Worm (Caenorhabditis elegans): Measurements from ENCODE around the gene Y9C9A.5.

ce11 chrIV:4941681-4942080, at the start of gene Y9C9A.5:
- TF ChIP-seq mdl-1 (tag; optimal IDR thresholded peaks at IDR 0.05) (no peak), lir-3 (tag; optimal IDR thresholded peaks at IDR 0.05; ENCODE audit: poor library complexity) (no peak), skn-1 (tag; optimal IDR thresholded peaks at IDR 0.05) (no peak), mep-1 (tag; optimal IDR thresholded peaks at IDR 0.05) (no peak), ceh-8 (GFP tag; optimal IDR thresholded peaks at IDR 0.05) (no peak)
